Worm (Caenorhabditis elegans) whole organism, L1 larva: ENCODE data around the gene Y60A3A.25.

ENCODE experiments used
- C04F5.9 ChIP-seq: sonication (generic microtip); optimal IDR thresholded peaks from 2 replicates; lab custom pipeline; 2016; ENCODE audit warnings: missing genetic modification characterization, missing compliant biosample characterization
- Y116A8C.19 ChIP-seq: sonication (generic microtip); optimal IDR thresholded peaks from 2 replicates; lab custom pipeline; 2016; ENCODE audit warnings: missing compliant biosample characterization, missing genetic modification characterization, borderline replicate concordance
- aha-1 ChIP-seq: fragments of 150-350 bp; optimal IDR thresholded peaks from 2 replicates; lab custom pipeline; 2014; ENCODE audit warnings: missing biosample characterization, missing genetic modification characterization
- aly-2 ChIP-seq: fragments of 150-350 bp; optimal IDR thresholded peaks from 2 replicates; lab custom pipeline; 2014; ENCODE audit warnings: missing biosample characterization, missing genetic modification characterization
- blmp-1 ChIP-seq: fragments of 150-350 bp; optimal IDR thresholded peaks from 2 replicates; lab custom pipeline; 2014; ENCODE audit warnings: missing biosample characterization, missing genetic modification characterization
- ceh-63 ChIP-seq: fragments of 200-800 bp; sonication (Bioruptor generic); optimal IDR thresholded peaks from 2 replicates; lab custom pipeline; 2018; ENCODE audit warnings: mild to moderate bottlenecking, missing genetic modification characterization, missing compliant biosample characterization
- ceh-8 ChIP-seq: fragments of 200-800 bp; sonication (Bioruptor generic); optimal IDR thresholded peaks from 2 replicates; lab custom pipeline; 2018; ENCODE audit warnings: mild to moderate bottlenecking, missing genetic modification characterization, moderate library complexity, missing compliant biosample characterization
- ceh-90 ChIP-seq: sonication (generic microtip); optimal IDR thresholded peaks from 2 replicates; lab custom pipeline; 2016; ENCODE audit warnings: missing genetic modification characterization, missing compliant biosample characterization
- efl-1 ChIP-seq, 4 experiments: fragments of 150-350 bp; optimal IDR thresholded peaks in 3 of 4; peaks in 1 of 4; 1 replicate in 1 of 4; 2 replicates in 3 of 4; lab custom pipeline; 2014; ENCODE audit warnings: missing biosample characterization in 2 of 4, missing genetic modification characterization in 2 of 4, missing genetic modification reagents in 2 of 4
- efl-3 ChIP-seq: fragments of 200-800 bp; sonication (Bioruptor generic); optimal IDR thresholded peaks from 2 replicates; lab custom pipeline; 2018; ENCODE audit warnings: mild to moderate bottlenecking, missing genetic modification characterization, missing compliant biosample characterization
- egl-27 ChIP-seq, 2 experiments: fragments of 150-350 bp in 1 of 2; sonication (generic microtip); optimal IDR thresholded peaks; 3 replicates each; lab custom pipeline; 2017 to 2018; ENCODE audit warnings: missing biosample characterization in 2 of 2, missing genetic modification characterization in 2 of 2, missing genetic modification reagents in 2 of 2
- elt-3 ChIP-seq, 6 experiments: fragments of 150-350 bp in 1 of 6; sonication (generic microtip); optimal IDR thresholded peaks; 2 replicates each; lab custom pipeline; 2017 to 2018; ENCODE audit warnings: missing biosample characterization in 6 of 6, missing genetic modification characterization in 6 of 6, inconsistent platforms in 1 of 6
- ets-5 ChIP-seq: fragments of 200-800 bp; sonication (Bioruptor generic); IDR thresholded peaks from 2 replicates; pipeline ENCODE4 v1.3.6; 2022; ENCODE audit warnings: missing genetic modification characterization, missing compliant biosample characterization
- fkh-4 ChIP-seq: sonication (generic microtip); optimal IDR thresholded peaks from 2 replicates; lab custom pipeline; 2016; ENCODE audit warnings: missing compliant biosample characterization, missing genetic modification characterization, borderline replicate concordance
- hlh-17 ChIP-seq: fragments of 200-800 bp; sonication (Bioruptor generic); optimal IDR thresholded peaks from 2 replicates; lab custom pipeline; 2018; ENCODE audit warnings: missing genetic modification characterization, mild to moderate bottlenecking, missing compliant biosample characterization, moderate library complexity, borderline replicate concordance
- hlh-4 ChIP-seq: sonication (generic microtip); optimal IDR thresholded peaks from 2 replicates; lab custom pipeline; 2016; ENCODE audit warnings: mild to moderate bottlenecking, missing genetic modification characterization, missing compliant biosample characterization
- hpl-2 ChIP-seq: fragments of 150-350 bp; optimal IDR thresholded peaks from 2 replicates; lab custom pipeline; 2014; ENCODE audit warnings: missing biosample characterization, missing genetic modification reagents, missing genetic modification characterization
- irx-1 ChIP-seq: sonication (generic microtip); optimal IDR thresholded peaks from 2 replicates; lab custom pipeline; 2016; ENCODE audit warnings: missing genetic modification characterization, missing compliant biosample characterization
- isw-1 ChIP-seq: fragments of 200-800 bp; sonication (Bioruptor generic); IDR thresholded peaks from 2 replicates; pipeline ENCODE4 v1.3.6; 2022; ENCODE audit warnings: missing genetic modification characterization, missing compliant biosample characterization
- jun-1 ChIP-seq: fragments of 150-350 bp; optimal IDR thresholded peaks from 2 replicates; lab custom pipeline; 2014; ENCODE audit warnings: missing biosample characterization, missing genetic modification reagents, missing genetic modification characterization
- lin-14 ChIP-seq: fragments of 200-800 bp; sonication (Bioruptor generic); optimal IDR thresholded peaks from 2 replicates; lab custom pipeline; 2018; ENCODE audit warnings: mild to moderate bottlenecking, missing genetic modification characterization, moderate library complexity, missing compliant biosample characterization
- lin-15B ChIP-seq: fragments of 150-350 bp; sonication (generic microtip); optimal IDR thresholded peaks from 3 replicates; lab custom pipeline; 2014; ENCODE audit warnings: missing biosample characterization, missing genetic modification characterization
- lin-35 ChIP-seq, 2 experiments: fragments of 150-350 bp; optimal IDR thresholded peaks; 2 replicates each; lab custom pipeline; 2014; ENCODE audit warnings: missing biosample characterization in 2 of 2, missing genetic modification characterization in 2 of 2, missing genetic modification reagents in 2 of 2
- lin-39 ChIP-seq: fragments of 150-350 bp; optimal IDR thresholded peaks from 2 replicates; lab custom pipeline; 2014; ENCODE audit warnings: missing biosample characterization, missing genetic modification reagents, missing genetic modification characterization
- lsy-2 ChIP-seq, 2 experiments: fragments of 150-350 bp; optimal IDR thresholded peaks; 2 replicates each; lab custom pipeline; 2014; ENCODE audit warnings: missing biosample characterization in 2 of 2, missing genetic modification characterization in 2 of 2
- mef-2 ChIP-seq: fragments of 150-350 bp; optimal IDR thresholded peaks from 2 replicates; lab custom pipeline; 2014; ENCODE audit warnings: missing biosample characterization, missing genetic modification characterization
- mep-1 ChIP-seq: fragments of 150-350 bp; optimal IDR thresholded peaks from 2 replicates; lab custom pipeline; 2014; ENCODE audit warnings: missing biosample characterization, missing genetic modification characterization
- nhr-11 ChIP-seq: fragments of 150-350 bp; optimal IDR thresholded peaks from 2 replicates; lab custom pipeline; 2014; ENCODE audit warnings: missing biosample characterization, missing genetic modification characterization
- nhr-12 ChIP-seq: sonication (generic microtip); optimal IDR thresholded peaks from 2 replicates; lab custom pipeline; 2017; ENCODE audit warnings: missing biosample characterization, missing genetic modification characterization
- nhr-20 ChIP-seq: sonication (generic microtip); optimal IDR thresholded peaks from 2 replicates; lab custom pipeline; 2016; ENCODE audit warnings: mild to moderate bottlenecking, missing genetic modification characterization, missing compliant biosample characterization
- nhr-237 ChIP-seq: fragments of 150-350 bp; optimal IDR thresholded peaks from 2 replicates; lab custom pipeline; 2014; ENCODE audit warnings: missing biosample characterization, missing genetic modification characterization
- nhr-28 ChIP-seq: fragments of 150-350 bp; optimal IDR thresholded peaks from 2 replicates; lab custom pipeline; 2014; ENCODE audit warnings: missing biosample characterization, missing genetic modification characterization
- nhr-71 ChIP-seq: sonication (generic microtip); optimal IDR thresholded peaks from 2 replicates; lab custom pipeline; 2016; ENCODE audit warnings: mild to moderate bottlenecking, missing genetic modification characterization, moderate library complexity, missing compliant biosample characterization
- nhr-77 ChIP-seq: fragments of 150-350 bp; optimal IDR thresholded peaks from 2 replicates; lab custom pipeline; 2014; ENCODE audit warnings: missing biosample characterization, missing genetic modification characterization
- nhr-84 ChIP-seq: sonication (generic microtip); optimal IDR thresholded peaks from 2 replicates; lab custom pipeline; 2017; ENCODE audit warnings: missing biosample characterization, missing genetic modification characterization
- nhr-85 ChIP-seq: sonication (generic microtip); peaks from one replicate; lab custom pipeline; 2016; ENCODE audit warnings: missing genetic modification characterization, inconsistent platforms, missing compliant biosample characterization
- pag-3 ChIP-seq: sonication (generic microtip); optimal IDR thresholded peaks from 2 replicates; lab custom pipeline; 2017; ENCODE audit warnings: missing genetic modification characterization, mild to moderate bottlenecking, missing compliant biosample characterization, antibody characterized with exemption, borderline replicate concordance; ENCODE audit not compliant: insufficient read depth
- pqm-1 ChIP-seq: sonication (generic microtip); optimal IDR thresholded peaks from 3 replicates; lab custom pipeline; 2017; ENCODE audit warnings: missing biosample characterization, missing genetic modification characterization
- rnt-1 ChIP-seq: sonication (generic microtip); optimal IDR thresholded peaks from 2 replicates; lab custom pipeline; 2016; ENCODE audit warnings: mild to moderate bottlenecking, missing genetic modification characterization, moderate library complexity, missing compliant biosample characterization
- skn-1 ChIP-seq: fragments of 150-350 bp; optimal IDR thresholded peaks from 2 replicates; lab custom pipeline; 2014; ENCODE audit warnings: missing biosample characterization, missing genetic modification characterization
- snpc-4 ChIP-seq: fragments of 150-350 bp; optimal IDR thresholded peaks from 2 replicates; lab custom pipeline; 2014; ENCODE audit warnings: missing biosample characterization, missing genetic modification characterization
- snu-23 ChIP-seq: sonication (generic microtip); optimal IDR thresholded peaks from 2 replicates; lab custom pipeline; 2016; ENCODE audit warnings: missing genetic modification characterization, missing compliant biosample characterization
- sox-4 ChIP-seq: sonication (generic microtip); optimal IDR thresholded peaks from 2 replicates; lab custom pipeline; 2016; ENCODE audit warnings: missing genetic modification characterization, missing compliant biosample characterization
- sptf-1 ChIP-seq: fragments of 150-350 bp; optimal IDR thresholded peaks from 2 replicates; lab custom pipeline; 2014; ENCODE audit warnings: missing biosample characterization, missing genetic modification characterization
- swsn-7 ChIP-seq: sonication (generic microtip); optimal IDR thresholded peaks from 2 replicates; lab custom pipeline; 2016; ENCODE audit warnings: missing genetic modification characterization, missing compliant biosample characterization
- tbx-2 ChIP-seq: sonication (generic microtip); optimal IDR thresholded peaks from 2 replicates; lab custom pipeline; 2016; ENCODE audit warnings: missing genetic modification characterization, missing compliant biosample characterization
- tlp-1 ChIP-seq: fragments of 150-350 bp; optimal IDR thresholded peaks from 2 replicates; lab custom pipeline; 2014; ENCODE audit warnings: missing biosample characterization, missing genetic modification characterization
- unc-130 ChIP-seq: fragments of 150-350 bp; optimal IDR thresholded peaks from 2 replicates; lab custom pipeline; 2017; ENCODE audit warnings: missing biosample characterization, missing genetic modification characterization, inconsistent platforms
- unc-62 ChIP-seq: fragments of 150-350 bp; optimal IDR thresholded peaks from 2 replicates; lab custom pipeline; 2014; ENCODE audit warnings: missing biosample characterization, missing genetic modification reagents, missing genetic modification characterization
- unc-86 ChIP-seq: sonication (generic microtip); optimal IDR thresholded peaks from 2 replicates; lab custom pipeline; 2016; ENCODE audit warnings: missing genetic modification characterization, missing compliant biosample characterization
- unc-98 ChIP-seq: fragments of 200-800 bp; sonication (Bioruptor generic); IDR thresholded peaks from 2 replicates; pipeline ENCODE4 v1.3.6; 2022; ENCODE audit warnings: missing genetic modification characterization, missing compliant biosample characterization
- vab-15 ChIP-seq: sonication (generic microtip); optimal IDR thresholded peaks from 2 replicates; lab custom pipeline; 2017; ENCODE audit warnings: missing genotype, mild to moderate bottlenecking, missing genetic modification characterization, missing compliant biosample characterization
- zag-1 ChIP-seq: fragments of 150-350 bp; optimal IDR thresholded peaks from 2 replicates; lab custom pipeline; 2014; ENCODE audit warnings: missing biosample characterization, missing genetic modification characterization
- ztf-4 ChIP-seq: fragments of 150-350 bp; optimal IDR thresholded peaks from 2 replicates; lab custom pipeline; 2014; ENCODE audit warnings: missing biosample characterization, missing genetic modification characterization

Gene Y60A3A.25

DNA sequence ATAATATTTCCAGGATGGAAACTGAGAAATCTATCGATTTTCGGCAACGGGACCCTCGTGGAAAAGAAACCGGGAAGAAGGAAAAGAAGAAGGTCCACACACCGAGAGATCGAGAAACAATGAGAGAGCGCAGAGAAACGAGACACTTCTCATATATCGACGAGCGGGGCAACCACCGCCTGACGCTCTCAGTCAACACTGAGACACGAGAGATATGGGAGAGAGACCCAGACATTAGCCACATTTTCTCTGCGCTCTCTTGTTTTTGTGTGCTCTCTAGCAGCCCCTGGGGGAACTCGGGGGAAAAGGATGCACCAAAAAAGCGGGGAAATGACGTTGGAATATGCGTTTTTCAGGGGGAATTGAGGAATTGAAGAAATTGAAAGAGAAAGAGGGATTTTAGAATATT, 11.7 kb upstream of the Y60A3A.25 start (continued):
- TF ChIP-seq hpl-2 (GFP tag; lab: Kevin White, UChicago) = no peak
- no peak for TF ChIP-seq vab-15 (tag; lab: Kevin White, UChicago)
- peak; percentile 35 for TF ChIP-seq snpc-4 (tag; lab: Kevin White, UChicago)
- TF ChIP-seq swsn-7 (tag; lab: Kevin White, UChicago) = peak; percentile 86
- TF ChIP-seq blmp-1 = no peak
- peak; percentile 78 for TF ChIP-seq ztf-4
- TF ChIP-seq hlh-17 (GFP tag; lab: Kevin White, UChicago) = no peak
- peak; percentile 93 for TF ChIP-seq unc-86 (tag; lab: Kevin White, UChicago)
- TF ChIP-seq nhr-84 (tag; lab: Kevin White, UChicago) = no peak
- peak; percentile 72 for TF ChIP-seq mep-1 (tag; lab: Kevin White, UChicago)
- TF ChIP-seq nhr-77 (tag; lab: Kevin White, UChicago) = peak; percentile 35
- TF ChIP-seq efl-3 (GFP tag; lab: Kevin White, UChicago) = no peak
- TF ChIP-seq ceh-63 (GFP tag; lab: Kevin White, UChicago) = no peak
- peak; percentile 16 for TF ChIP-seq sox-4 (tag; lab: Kevin White, UChicago)
- TF ChIP-seq nhr-85 (tag; lab: Kevin White, UChicago) = peak; percentile 71
- peak; percentile 38 for TF ChIP-seq irx-1
- peak; percentile 84 for TF ChIP-seq rnt-1 (tag; lab: Kevin White, UChicago)
- peak; percentile 68 for TF ChIP-seq skn-1 (tag; lab: Kevin White, UChicago)
- TF ChIP-seq ceh-90 = no peak
- no peak for TF ChIP-seq aha-1 (tag; lab: Kevin White, UChicago)
- peak; percentile 8 for TF ChIP-seq unc-130 (tag; lab: Kevin White, UChicago)
- no peak for TF ChIP-seq fkh-4 (tag; lab: Kevin White, UChicago)
- no peak for TF ChIP-seq ets-5 (GFP tag; lab: Robert Waterston, UW)
- TF ChIP-seq C04F5.9 = no peak
- no peak for TF ChIP-seq unc-62 (GFP tag; lab: Kevin White, UChicago)
- TF ChIP-seq efl-1 (optimal IDR thresholded peaks at IDR 0.05; lab: Kevin White, UChicago) = peak; percentile 68 to 82
- TF ChIP-seq efl-1 (GFP tag; optimal IDR thresholded peaks at IDR 0.05 in 1 of 2; lab: Kevin White, UChicago) = peak; percentile 44 to 93
- peak; percentile 20 for TF ChIP-seq nhr-11 (tag; lab: Kevin White, UChicago)
- TF ChIP-seq Y116A8C.19 = no peak
- TF ChIP-seq nhr-71 (tag; lab: Kevin White, UChicago) = peak; percentile 94
- no peak for TF ChIP-seq aly-2 (tag; lab: Kevin White, UChicago)
- peak; percentile 1 for TF ChIP-seq nhr-12 (tag; lab: Kevin White, UChicago)
- peak; percentile 82 for TF ChIP-seq snu-23 (GFP tag; lab: Kevin White, UChicago)
- peak; percentile 79 for TF ChIP-seq isw-1 (GFP tag; lab: Robert Waterston, UW)
- TF ChIP-seq nhr-28 (tag; lab: Kevin White, UChicago) = no peak
- TF ChIP-seq tbx-2 (tag; lab: Kevin White, UChicago) = peak; percentile 84
- TF ChIP-seq mef-2 = peak; percentile 65
- no peak for TF ChIP-seq ceh-8 (GFP tag; lab: Kevin White, UChicago)
- TF ChIP-seq elt-3 (tag; optimal IDR thresholded peaks at IDR 0.05; lab: Kevin White, UChicago) = no peak
- TF ChIP-seq pqm-1 (tag; lab: Kevin White, UChicago) = no peak
- TF ChIP-seq egl-27 (tag; optimal IDR thresholded peaks at IDR 0.05; lab: Kevin White, UChicago) = peak in 1 of 2 experiments; percentile 29
- TF ChIP-seq lsy-2 (tag; optimal IDR thresholded peaks at IDR 0.05; lab: Kevin White, UChicago) = peak; percentile 77
- no peak for TF ChIP-seq hlh-4
- TF ChIP-seq jun-1 = peak; percentile 64
- no peak for TF ChIP-seq nhr-237 (tag; lab: Kevin White, UChicago)
- no peak for TF ChIP-seq zag-1
- peak; percentile 97 for TF ChIP-seq lin-14 (GFP tag; lab: Kevin White, UChicago)
- no peak for TF ChIP-seq pag-3 (tag; lab: Kevin White, UChicago)
- no peak for TF ChIP-seq tlp-1 (tag; lab: Kevin White, UChicago)
- TF ChIP-seq lin-35 (GFP tag; optimal IDR thresholded peaks at IDR 0.05; lab: Kevin White, UChicago) = peak; percentile 68
- TF ChIP-seq lin-15B (tag; lab: Kevin White, UChicago) = no peak
- TF ChIP-seq lin-39 (tag; lab: Kevin White, UChicago) = peak; percentile 13
- TF ChIP-seq unc-98 (GFP tag; lab: Robert Waterston, UW) = no peak
- TF ChIP-seq nhr-20 = peak; percentile 75
- TF ChIP-seq sptf-1 (tag; lab: Kevin White, UChicago) = no peak
